Worm (Caenorhabditis elegans) whole organism, L1 larva: ENCODE data around the gene col-38.

Experiments
- C16A3.4 ChIP-seq: fragments of 150-350 bp; optimal IDR thresholded peaks from 2 replicates; lab custom pipeline; 2014; ENCODE audit warnings: missing biosample characterization, missing genetic modification characterization
- C34B4.2 ChIP-seq: sonication (generic microtip); optimal IDR thresholded peaks from 2 replicates; lab custom pipeline; 2017; ENCODE audit warnings: mild to moderate bottlenecking, missing genetic modification characterization, missing compliant biosample characterization
- F16B12.6 ChIP-seq: fragments of 150-350 bp; optimal IDR thresholded peaks from 2 replicates; lab custom pipeline; 2014; ENCODE audit warnings: missing biosample characterization, missing genetic modification characterization
- alr-1 ChIP-seq: fragments of 200-800 bp; sonication (Bioruptor generic); optimal IDR thresholded peaks from 2 replicates; lab custom pipeline; 2018; ENCODE audit warnings: borderline replicate concordance, mild to moderate bottlenecking, missing genetic modification characterization, missing compliant biosample characterization
- aly-2 ChIP-seq: fragments of 150-350 bp; optimal IDR thresholded peaks from 2 replicates; lab custom pipeline; 2014; ENCODE audit warnings: missing biosample characterization, missing genetic modification characterization
- ama-1 ChIP-seq: fragments of 150-350 bp; optimal IDR thresholded peaks from 2 replicates; lab custom pipeline; 2014
- blmp-1 ChIP-seq: fragments of 150-350 bp; optimal IDR thresholded peaks from 2 replicates; lab custom pipeline; 2014; ENCODE audit warnings: missing biosample characterization, missing genetic modification characterization
- dpl-1 ChIP-seq, 3 experiments: fragments of 150-350 bp in 2 of 3; sonication (generic microtip) in 1 of 3; optimal IDR thresholded peaks; 2 replicates each; lab custom pipeline; 2014 to 2017; ENCODE audit warnings: missing biosample characterization in 3 of 3, missing genetic modification characterization in 3 of 3, missing genetic modification reagents in 3 of 3
- dsc-1 ChIP-seq: sonication (generic microtip); optimal IDR thresholded peaks from 2 replicates; lab custom pipeline; 2016; ENCODE audit warnings: mild to moderate bottlenecking, missing genetic modification characterization, missing compliant biosample characterization
- efl-1 ChIP-seq, 4 experiments: fragments of 150-350 bp; optimal IDR thresholded peaks in 3 of 4; peaks in 1 of 4; 1 replicate in 1 of 4; 2 replicates in 3 of 4; lab custom pipeline; 2014; ENCODE audit warnings: missing biosample characterization in 2 of 4, missing genetic modification characterization in 2 of 4, missing genetic modification reagents in 2 of 4
- efl-3 ChIP-seq: fragments of 200-800 bp; sonication (Bioruptor generic); optimal IDR thresholded peaks from 2 replicates; lab custom pipeline; 2018; ENCODE audit warnings: mild to moderate bottlenecking, missing genetic modification characterization, missing compliant biosample characterization
- fkh-4 ChIP-seq: sonication (generic microtip); optimal IDR thresholded peaks from 2 replicates; lab custom pipeline; 2016; ENCODE audit warnings: missing compliant biosample characterization, missing genetic modification characterization, borderline replicate concordance
- fkh-8 ChIP-seq: sonication (generic microtip); optimal IDR thresholded peaks from 2 replicates; lab custom pipeline; 2016; ENCODE audit warnings: mild to moderate bottlenecking, missing genetic modification characterization, missing compliant biosample characterization
- grh-1 ChIP-seq: fragments of 200-800 bp; sonication (Bioruptor generic); IDR thresholded peaks from 2 replicates; pipeline ENCODE4 v1.3.6; 2022; ENCODE audit warnings: missing genetic modification reagents, missing genetic modification characterization, missing compliant biosample characterization
- hlh-17 ChIP-seq: fragments of 200-800 bp; sonication (Bioruptor generic); optimal IDR thresholded peaks from 2 replicates; lab custom pipeline; 2018; ENCODE audit warnings: missing genetic modification characterization, mild to moderate bottlenecking, missing compliant biosample characterization, moderate library complexity, borderline replicate concordance
- hlh-4 ChIP-seq: sonication (generic microtip); optimal IDR thresholded peaks from 2 replicates; lab custom pipeline; 2016; ENCODE audit warnings: mild to moderate bottlenecking, missing genetic modification characterization, missing compliant biosample characterization
- hpl-2 ChIP-seq: fragments of 150-350 bp; optimal IDR thresholded peaks from 2 replicates; lab custom pipeline; 2014; ENCODE audit warnings: missing biosample characterization, missing genetic modification reagents, missing genetic modification characterization
- jun-1 ChIP-seq: fragments of 150-350 bp; optimal IDR thresholded peaks from 2 replicates; lab custom pipeline; 2014; ENCODE audit warnings: missing biosample characterization, missing genetic modification reagents, missing genetic modification characterization
- lin-14 ChIP-seq: fragments of 200-800 bp; sonication (Bioruptor generic); optimal IDR thresholded peaks from 2 replicates; lab custom pipeline; 2018; ENCODE audit warnings: mild to moderate bottlenecking, missing genetic modification characterization, moderate library complexity, missing compliant biosample characterization
- lin-15B ChIP-seq: fragments of 150-350 bp; sonication (generic microtip); optimal IDR thresholded peaks from 3 replicates; lab custom pipeline; 2014; ENCODE audit warnings: missing biosample characterization, missing genetic modification characterization
- lin-35 ChIP-seq, 2 experiments: fragments of 150-350 bp; optimal IDR thresholded peaks; 2 replicates each; lab custom pipeline; 2014; ENCODE audit warnings: missing biosample characterization in 2 of 2, missing genetic modification characterization in 2 of 2, missing genetic modification reagents in 2 of 2
- lir-3 ChIP-seq: sonication (generic microtip); optimal IDR thresholded peaks from 2 replicates; lab custom pipeline; 2016; ENCODE audit warnings: mild to moderate bottlenecking, missing genetic modification characterization, moderate library complexity, missing compliant biosample characterization; ENCODE audit not compliant: poor library complexity
- lsy-2 ChIP-seq, 2 experiments: fragments of 150-350 bp; optimal IDR thresholded peaks; 2 replicates each; lab custom pipeline; 2014; ENCODE audit warnings: missing biosample characterization in 2 of 2, missing genetic modification characterization in 2 of 2
- mdl-1 ChIP-seq, 2 experiments: fragments of 150-350 bp; optimal IDR thresholded peaks; 2 replicates each; lab custom pipeline; 2014 to 2017; ENCODE audit warnings: missing biosample characterization in 2 of 2, missing genetic modification characterization in 2 of 2, inconsistent platforms in 1 of 2
- nhr-12 ChIP-seq: sonication (generic microtip); optimal IDR thresholded peaks from 2 replicates; lab custom pipeline; 2017; ENCODE audit warnings: missing biosample characterization, missing genetic modification characterization
- nhr-20 ChIP-seq: sonication (generic microtip); optimal IDR thresholded peaks from 2 replicates; lab custom pipeline; 2016; ENCODE audit warnings: mild to moderate bottlenecking, missing genetic modification characterization, missing compliant biosample characterization
- nhr-237 ChIP-seq: fragments of 150-350 bp; optimal IDR thresholded peaks from 2 replicates; lab custom pipeline; 2014; ENCODE audit warnings: missing biosample characterization, missing genetic modification characterization
- nhr-47 ChIP-seq: sonication (generic microtip); optimal IDR thresholded peaks from 2 replicates; lab custom pipeline; 2016; ENCODE audit warnings: mild to moderate bottlenecking, missing genetic modification characterization, moderate library complexity, missing compliant biosample characterization
- nhr-71 ChIP-seq: sonication (generic microtip); optimal IDR thresholded peaks from 2 replicates; lab custom pipeline; 2016; ENCODE audit warnings: mild to moderate bottlenecking, missing genetic modification characterization, moderate library complexity, missing compliant biosample characterization
- nhr-76 ChIP-seq: sonication (generic microtip); optimal IDR thresholded peaks from 2 replicates; lab custom pipeline; 2017; ENCODE audit warnings: missing biosample characterization, missing genetic modification characterization
- nhr-77 ChIP-seq: fragments of 150-350 bp; optimal IDR thresholded peaks from 2 replicates; lab custom pipeline; 2014; ENCODE audit warnings: missing biosample characterization, missing genetic modification characterization
- nhr-84 ChIP-seq: sonication (generic microtip); optimal IDR thresholded peaks from 2 replicates; lab custom pipeline; 2017; ENCODE audit warnings: missing biosample characterization, missing genetic modification characterization
- nhr-90 ChIP-seq: sonication (generic microtip); optimal IDR thresholded peaks from 2 replicates; lab custom pipeline; 2016; ENCODE audit warnings: mild to moderate bottlenecking, missing genetic modification characterization, missing compliant biosample characterization; ENCODE audit not compliant: poor library complexity
- pqm-1 ChIP-seq: sonication (generic microtip); optimal IDR thresholded peaks from 3 replicates; lab custom pipeline; 2017; ENCODE audit warnings: missing biosample characterization, missing genetic modification characterization
- skn-1 ChIP-seq: fragments of 150-350 bp; optimal IDR thresholded peaks from 2 replicates; lab custom pipeline; 2014; ENCODE audit warnings: missing biosample characterization, missing genetic modification characterization
- snu-23 ChIP-seq: sonication (generic microtip); optimal IDR thresholded peaks from 2 replicates; lab custom pipeline; 2016; ENCODE audit warnings: missing genetic modification characterization, missing compliant biosample characterization
- sox-4 ChIP-seq: sonication (generic microtip); optimal IDR thresholded peaks from 2 replicates; lab custom pipeline; 2016; ENCODE audit warnings: missing genetic modification characterization, missing compliant biosample characterization
- sup-37 ChIP-seq: fragments of 200-800 bp; sonication (Bioruptor generic); optimal IDR thresholded peaks from 2 replicates; lab custom pipeline; 2018; ENCODE audit warnings: mild to moderate bottlenecking, missing genetic modification characterization, missing compliant biosample characterization
- swsn-7 ChIP-seq: sonication (generic microtip); optimal IDR thresholded peaks from 2 replicates; lab custom pipeline; 2016; ENCODE audit warnings: missing genetic modification characterization, missing compliant biosample characterization
- tlp-1 ChIP-seq: fragments of 150-350 bp; optimal IDR thresholded peaks from 2 replicates; lab custom pipeline; 2014; ENCODE audit warnings: missing biosample characterization, missing genetic modification characterization
- xbp-1 ChIP-seq: sonication (generic microtip); optimal IDR thresholded peaks from 2 replicates; lab custom pipeline; 2016; ENCODE audit warnings: missing genetic modification characterization, missing compliant biosample characterization
- zag-1 ChIP-seq: fragments of 150-350 bp; optimal IDR thresholded peaks from 2 replicates; lab custom pipeline; 2014; ENCODE audit warnings: missing biosample characterization, missing genetic modification characterization

The col-38 gene

DNA sequence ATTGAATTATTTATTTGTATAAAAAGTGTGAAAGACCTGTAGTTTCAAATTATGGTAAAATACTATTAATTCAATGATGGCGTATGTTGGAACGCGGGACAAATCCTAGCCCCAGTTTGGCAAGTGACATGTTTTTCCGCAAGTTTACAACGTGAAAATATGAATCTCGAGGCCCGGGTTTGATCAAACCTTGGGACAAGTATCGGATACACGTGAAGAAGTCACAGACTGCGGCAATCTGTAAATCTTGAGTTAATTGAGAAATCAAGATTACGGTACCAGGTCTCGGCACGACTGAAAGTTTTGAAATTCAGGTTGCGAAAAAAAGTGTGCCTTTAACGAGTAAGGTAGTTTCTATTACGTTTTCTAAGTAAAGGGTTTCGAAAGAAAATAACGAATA is 14.1 kb upstream of the col-38 start:
- no peak for TF ChIP-seq fkh-4 (tag; lab: Kevin White, UChicago)
- no peak for TF ChIP-seq hlh-17 (GFP tag; lab: Kevin White, UChicago)
- TF ChIP-seq nhr-47 (tag; lab: Kevin White, UChicago), result no peak
- TF ChIP-seq hpl-2, result no peak
- no peak for TF ChIP-seq swsn-7
- TF ChIP-seq nhr-90, result no peak
- no peak for TF ChIP-seq alr-1 (tag; lab: Kevin White, UChicago)

DNA sequence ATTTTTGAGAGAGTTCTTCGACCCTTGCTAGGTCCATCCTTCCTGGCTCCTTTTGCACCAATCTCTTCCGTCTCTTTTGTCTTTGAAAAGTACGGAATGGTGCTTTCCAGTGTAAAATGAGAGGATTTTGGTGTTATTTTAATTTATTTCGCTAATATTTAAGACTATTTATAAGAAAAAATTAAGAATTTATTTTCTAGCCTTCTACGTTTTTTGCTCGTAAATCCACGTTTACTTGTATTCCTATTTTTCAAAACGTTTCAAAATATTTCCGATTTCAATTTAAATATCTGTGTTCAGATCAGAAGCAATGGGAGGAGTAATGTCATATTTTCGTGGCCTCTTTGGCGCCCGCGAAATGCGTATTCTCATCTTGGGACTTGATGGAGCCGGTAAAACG is 12.8 kb upstream of the col-38 start, which contains the start of gene arl-1:
Gene arl-1, plus strand, starts transcription at position 301 of the 400 bp plus-strand sequence.
- TF ChIP-seq grh-1 (GFP tag; lab: Robert Waterston, UW) (no peak), sox-4 (tag; lab: Kevin White, UChicago) (no peak), nhr-237 (tag; lab: Kevin White, UChicago) (no peak), aly-2 (tag; lab: Kevin White, UChicago) (no peak), lir-3 (tag; lab: Kevin White, UChicago) (no peak), zag-1 (tag; lab: Kevin White, UChicago) (no peak), lin-15B (no peak), nhr-12 (tag; lab: Kevin White, UChicago) (no peak), pqm-1 (no peak), ama-1 (lab: Kevin White, UChicago) (no peak), hlh-4 (tag; lab: Kevin White, UChicago) (no peak), nhr-84 (tag; lab: Kevin White, UChicago) (no peak), efl-3 (GFP tag; lab: Kevin White, UChicago) (no peak)
- TF ChIP-seq, all 84 proteins: peak for 0

DNA sequence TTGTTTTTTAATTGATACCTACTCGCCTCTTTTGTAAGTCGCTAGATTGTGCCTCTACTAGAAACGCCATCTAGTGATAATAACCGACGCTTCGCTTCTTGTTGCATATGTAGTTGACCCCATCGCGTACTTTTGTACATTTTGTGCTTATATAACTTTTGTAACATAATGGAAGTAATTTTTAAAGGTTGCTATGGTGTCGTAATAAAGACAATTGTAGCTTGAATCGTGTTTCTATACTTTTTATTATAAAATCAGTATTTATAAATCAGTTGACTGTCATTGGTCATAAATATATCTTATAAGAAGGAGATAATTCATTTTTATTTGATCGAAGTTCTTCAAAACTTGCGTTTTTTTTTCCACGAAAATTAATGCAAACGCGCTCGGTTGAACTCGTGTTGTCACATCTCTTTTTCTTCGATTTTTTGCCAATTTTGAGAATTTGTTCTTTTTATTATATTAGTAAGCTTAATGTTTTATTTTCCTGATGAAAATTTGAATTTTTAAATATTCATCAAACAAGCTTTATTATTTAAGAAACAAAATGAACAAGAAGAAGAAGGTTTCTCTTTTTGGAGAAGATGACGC is 8.7 kb upstream of the col-38 start, which contains the start of gene F54C9.9:
Gene F54C9.9, plus strand, starts transcription at position 541 of the 591 bp plus-strand sequence.
- TF ChIP-seq nhr-71 (tag; lab: Kevin White, UChicago) (peak; percentile 7), efl-1 (optimal IDR thresholded peaks at IDR 0.05; lab: Kevin White, UChicago) (peak; percentile 7 to 32), efl-1 (GFP tag; optimal IDR thresholded peaks at IDR 0.05 in 1 of 2; lab: Kevin White, UChicago) (peak; percentile 29 to 87), snu-23 (GFP tag; lab: Kevin White, UChicago) (peak; percentile 10), C34B4.2 (no peak), dpl-1 (GFP tag; optimal IDR thresholded peaks at IDR 0.05; lab: Kevin White, UChicago) (peak; percentile 21 to 44 (median 26)), blmp-1 (tag; lab: Kevin White, UChicago) (peak; percentile 49), F16B12.6 (tag; lab: Kevin White, UChicago) (peak; percentile 1), lin-35 (GFP tag; optimal IDR thresholded peaks at IDR 0.05; lab: Kevin White, UChicago) (peak; percentile 5 to 64), jun-1 (tag; lab: Kevin White, UChicago) (no peak), lin-14 (GFP tag; lab: Kevin White, UChicago) (peak; percentile 30), nhr-77 (tag; lab: Kevin White, UChicago) (no peak), lsy-2 (tag; optimal IDR thresholded peaks at IDR 0.05; lab: Kevin White, UChicago) (peak in 1 of 2 experiments; percentile 66), C16A3.4 (tag; lab: Kevin White, UChicago) (peak; percentile 33)
- TF ChIP-seq, all 84 proteins: peak for 10

DNA sequence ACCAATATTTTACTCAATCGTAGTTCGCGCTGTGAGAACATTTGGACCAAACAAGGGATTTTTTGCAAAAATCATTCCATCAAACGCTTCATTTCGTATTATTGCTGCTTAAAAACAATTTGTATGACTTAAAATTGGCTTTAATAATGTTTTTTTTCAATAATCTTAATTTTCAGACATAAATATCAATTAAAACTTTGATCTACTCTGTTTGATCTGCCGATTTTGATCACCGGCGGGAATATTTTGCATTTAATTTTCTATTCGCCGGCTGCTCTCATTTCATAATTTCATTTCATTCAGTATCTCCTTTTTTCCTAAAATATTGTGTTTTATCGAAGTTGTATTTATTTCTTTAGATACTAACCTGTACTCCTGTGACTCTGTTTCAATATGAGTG is 6.3 kb upstream of the col-38 start, which contains the start of gene puf-5:
Gene puf-5, plus strand, starts transcription at position 358 of the 400 bp plus-strand sequence.
- TF ChIP-seq skn-1 (no peak), C34B4.2 (no peak), nhr-76 (tag; lab: Kevin White, UChicago) (no peak), grh-1 (GFP tag; lab: Robert Waterston, UW) (no peak), sup-37 (no peak), nhr-20 (no peak), fkh-8 (no peak), nhr-71 (tag; lab: Kevin White, UChicago) (no peak), tlp-1 (tag; lab: Kevin White, UChicago) (no peak), dsc-1 (tag; lab: Kevin White, UChicago) (no peak), xbp-1 (tag; lab: Kevin White, UChicago) (no peak), mdl-1 (tag; optimal IDR thresholded peaks at IDR 0.05; lab: Kevin White, UChicago) (no peak)
